Fruit fly (Drosophila melanogaster): ENCODE results near the gene CG43115.

DNA sequence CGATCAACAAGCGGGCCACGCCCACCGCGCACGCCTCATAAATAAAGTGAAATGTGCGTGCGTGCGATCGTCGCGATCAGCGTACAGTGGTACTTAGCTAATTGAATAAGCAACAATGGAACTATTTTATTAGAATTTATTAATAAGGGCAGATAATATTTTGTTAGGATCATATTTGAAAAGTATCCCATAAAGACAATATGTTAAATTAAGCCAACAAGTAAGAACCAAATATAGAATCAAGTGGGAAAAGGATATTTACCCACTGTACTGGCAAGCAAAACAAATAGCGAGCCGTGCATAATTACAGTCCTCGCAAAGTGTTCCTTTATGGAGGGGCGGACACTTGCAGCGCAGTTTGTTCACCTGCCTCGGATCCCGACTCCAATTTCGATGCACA is 44.1 kb downstream of the CG43115 start:
- TF ChIP-seq CG8478 (optimal IDR thresholded peaks at IDR 0.05), result no peak
- no peak for TF ChIP-seq CTCF (optimal IDR thresholded peaks at IDR 0.05)
